Fruit fly (Drosophila melanogaster): ENCODE results near the gene CG2186.

CG2186 gene

DNA sequence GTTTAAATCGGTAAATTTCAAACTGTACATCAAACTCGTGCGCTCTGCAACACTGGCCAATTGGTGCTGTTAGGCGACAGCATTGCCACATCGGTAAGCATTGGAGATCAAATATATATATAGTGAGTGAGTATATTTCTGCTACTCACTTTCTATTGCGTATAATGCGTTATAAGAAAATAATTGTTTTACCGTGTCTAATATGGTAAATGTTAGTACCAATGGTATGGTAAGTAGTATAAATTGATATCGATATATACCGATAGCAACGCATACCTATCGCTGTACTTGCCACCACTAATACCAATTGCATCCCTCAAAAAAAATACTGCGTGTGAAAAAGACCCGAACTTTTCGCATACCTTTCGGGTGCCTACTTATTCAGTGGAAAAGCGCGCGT lies at the start of gene CG2186, which contains the start of gene sofe (continued):
- TF ChIP-seq gro (GFP tag; optimal IDR thresholded peaks at IDR 0.05) (peak; percentile 46), D19B (GFP tag; optimal IDR thresholded peaks at IDR 0.05) (no peak), CTCF (GFP tag; optimal IDR thresholded peaks at IDR 0.05) (peak; percentile 2), unpg (GFP tag; optimal IDR thresholded peaks at IDR 0.05) (peak; percentile 53), z (GFP tag; IDR thresholded peaks at IDR 0.05) (no peak), CG1792 (GFP tag; optimal IDR thresholded peaks at IDR 0.05) (no peak), fd102C (GFP tag; optimal IDR thresholded peaks at IDR 0.05) (no peak), B-H2 (GFP tag; optimal IDR thresholded peaks at IDR 0.05) (peak; percentile 8), CG15601 (tag; optimal IDR thresholded peaks at IDR 0.05) (peak; percentile 45), BEAF-32 (GFP tag; optimal IDR thresholded peaks at IDR 0.05) (peak; percentile 91), CG4617 (GFP tag; optimal IDR thresholded peaks at IDR 0.05; ENCODE audit: borderline replicate concordance) (peak; percentile 27), phol (tag; optimal IDR thresholded peaks at IDR 0.05) (peak; percentile 77), CG32532 (GFP tag; IDR thresholded peaks at IDR 0.05) (peak; percentile 56), CG9932 (GFP tag; IDR thresholded peaks at IDR 0.05) (peak; percentile 80), HLHmδ (GFP tag; optimal IDR thresholded peaks at IDR 0.05) (no peak), cato (GFP tag; optimal IDR thresholded peaks at IDR 0.05; ENCODE audit: borderline replicate concordance) (peak; percentile 33), Doc3 (GFP tag; IDR thresholded peaks at IDR 0.05; ENCODE audit: partially characterized antibody) (peak; percentile 87), amos (GFP tag; IDR thresholded peaks at IDR 0.05; ENCODE audit: partially characterized antibody) (peak; percentile 85), pnt (GFP tag; optimal IDR thresholded peaks at IDR 0.05) (peak; percentile 35), yki (optimal IDR thresholded peaks at IDR 0.05) (no peak), CG32767 (GFP tag; IDR thresholded peaks at IDR 0.05) (0 out of 2 replicates have a peak, but pooled peaks have one; percentile 15), CG1832 (GFP tag; optimal IDR thresholded peaks at IDR 0.05) (no peak), shn (GFP tag; optimal IDR thresholded peaks at IDR 0.05) (peak; percentile 42), Dfd (GFP tag; optimal IDR thresholded peaks at IDR 0.05) (no peak), Tbp (GFP tag; optimal IDR thresholded peaks at IDR 0.05) (no peak), CG10209 (GFP tag; optimal IDR thresholded peaks at IDR 0.05) (peak; percentile 43), h (optimal IDR thresholded peaks at IDR 0.05) (no peak), Scr (GFP tag; IDR thresholded peaks at IDR 0.05; ENCODE audit: partially characterized antibody) (peak; percentile 90), CG9817 (tag; optimal IDR thresholded peaks at IDR 0.05) (peak; percentile 45), CG15073 (GFP tag; optimal IDR thresholded peaks at IDR 0.05) (no peak), Elba2 (GFP tag; optimal IDR thresholded peaks at IDR 0.05) (peak; percentile 79), Ada2b (GFP tag; IDR thresholded peaks at IDR 0.05) (no peak), lab (GFP tag; optimal IDR thresholded peaks at IDR 0.05) (no peak), pum (GFP tag; optimal IDR thresholded peaks at IDR 0.05) (peak; percentile 58), CG17361 (GFP tag; IDR thresholded peaks at IDR 0.05) (peak; percentile 55), trem (tag; optimal IDR thresholded peaks at IDR 0.05) (peak; percentile 81), CG18599 (GFP tag; optimal IDR thresholded peaks at IDR 0.05) (no peak), CHES-1-like (GFP tag; optimal IDR thresholded peaks at IDR 0.05) (peak; percentile 28), CG6765 (GFP tag; optimal IDR thresholded peaks at IDR 0.05) (no peak), CG13894 (tag; optimal IDR thresholded peaks at IDR 0.05) (no peak), CG17568 (GFP tag; optimal IDR thresholded peaks at IDR 0.05) (no peak), NFAT (GFP tag; IDR thresholded peaks at IDR 0.05) (no peak), CG10431 (GFP tag; optimal IDR thresholded peaks at IDR 0.05) (no peak), Sry-β (GFP tag; optimal IDR thresholded peaks at IDR 0.05) (no peak), sr (GFP tag; IDR thresholded peaks at IDR 0.05) (no peak), Opbp (GFP tag; IDR thresholded peaks at IDR 0.05; ENCODE audit: partially characterized antibody) (peak; percentile 75), slou (GFP tag; optimal IDR thresholded peaks at IDR 0.05) (no peak), CG17912 (GFP tag; optimal IDR thresholded peaks at IDR 0.05) (peak; percentile 25), chinmo (GFP tag; IDR thresholded peaks at IDR 0.05; ENCODE audit: partially characterized antibody) (0 out of 4 replicates have a peak, but pooled peaks have one; percentile 50), Bteb2 (GFP tag; optimal IDR thresholded peaks at IDR 0.05) (peak; percentile 25), CG12391 (tag; optimal IDR thresholded peaks at IDR 0.05) (peak; percentile 70)

Data from whole organism, embryonic.